Fruit fly (Drosophila melanogaster) whole organism, prepupa: Measurements from ENCODE around the gene CG16711.

Experiments used
- CG6854 ChIP-seq: fragments of 200-800 bp; sonication (Bioruptor generic); optimal IDR thresholded peaks from 2 replicates; lab custom pipeline; 2017; ENCODE audit warnings: missing biosample characterization, mild to moderate bottlenecking, missing genetic modification characterization
- Sox102F ChIP-seq: fragments of 200-800 bp; sonication (Bioruptor generic); optimal IDR thresholded peaks from 2 replicates; lab custom pipeline; 2016; ENCODE audit warnings: missing biosample characterization, mild to moderate bottlenecking, missing genetic modification characterization
- Sox14 ChIP-seq: fragments of 200-800 bp; sonication (Bioruptor generic); optimal IDR thresholded peaks from 3 replicates; lab custom pipeline; 2016; ENCODE audit warnings: missing biosample characterization, missing genetic modification characterization
- esn ChIP-seq: fragments of 200-800 bp; sonication (Bioruptor generic); optimal IDR thresholded peaks from 2 replicates; lab custom pipeline; 2016; ENCODE audit warnings: missing biosample characterization, mild to moderate bottlenecking, missing genetic modification characterization, moderate library complexity
- spab ChIP-seq: fragments of 200-800 bp; sonication (Bioruptor generic); optimal IDR thresholded peaks from 2 replicates; lab custom pipeline; 2017; ENCODE audit warnings: missing biosample characterization, mild to moderate bottlenecking, missing genetic modification characterization, missing genetic modification reagents
- ss ChIP-seq, 2 experiments: fragments of 200-800 bp; sonication (Bioruptor generic); optimal IDR thresholded peaks; 2 replicates in 1 of 2; 3 replicates in 1 of 2; lab custom pipeline; 2017 to 2018; ENCODE audit warnings: mild to moderate bottlenecking in 2 of 2, missing biosample characterization in 2 of 2, missing genetic modification characterization in 2 of 2, moderate library complexity in 1 of 2

dm6 chr3L:9717101-9717500 lies 13.0 kb downstream of the CG16711 start:
- TF ChIP-seq CG6854 (GFP tag; lab: Kevin White, UChicago) (no peak), Sox102F (GFP tag; lab: Kevin White, UChicago) (no peak), Sox14 (GFP tag; lab: Kevin White, UChicago) (no peak), esn (no peak), spab (no peak), ss (GFP tag; optimal IDR thresholded peaks at IDR 0.05; lab: Kevin White, UChicago) (no peak)
